Worm (Caenorhabditis elegans) whole organism, midembryonic: ENCODE results near the gene fbxc-40.
A peak's percentile ranks its signal among the peaks of the same experiment; 100 is the strongest.
"Not testable (repeated sequence)": the region's sequence is repeated elsewhere in the genome, so short reads cannot be mapped to it uniquely, and the experiment has no call there.

ENCODE experiments used
- T22C8.4 ChIP-seq: fragments of 200-800 bp; sonication (Bioruptor generic); IDR thresholded peaks from 2 replicates; pipeline ENCODE4 v1.3.6; 2022; ENCODE audit warnings: missing genetic modification characterization, missing compliant biosample characterization
- cog-1 ChIP-seq: sonication (generic microtip); optimal IDR thresholded peaks from 2 replicates; lab custom pipeline; 2016; ENCODE audit warnings: missing genetic modification characterization, missing compliant biosample characterization
- flt-1 ChIP-seq: fragments of 200-800 bp; sonication (Bioruptor generic); IDR thresholded peaks from 2 replicates; pipeline ENCODE4 v1.3.6; 2022; ENCODE audit warnings: missing genetic modification characterization, missing compliant biosample characterization
- klf-2 ChIP-seq: fragments of 200-800 bp; sonication (Bioruptor generic); conservative IDR thresholded peaks from 2 replicates; pipeline ENCODE4 v1.3.6; 2022; ENCODE audit warnings: missing genetic modification reagents, missing genetic modification characterization, missing compliant biosample characterization
- med-1 ChIP-seq: sonication (generic microtip); optimal IDR thresholded peaks from 2 replicates; lab custom pipeline; 2017; ENCODE audit warnings: missing genetic modification characterization, mild to moderate bottlenecking, missing compliant biosample characterization, antibody characterized with exemption, missing genetic modification reagents; ENCODE audit not compliant: insufficient read depth
- ref-1 ChIP-seq: fragments of 200-800 bp; sonication (Bioruptor generic); conservative IDR thresholded peaks from 2 replicates; pipeline ENCODE4 v1.3.6; 2022; ENCODE audit warnings: missing genetic modification reagents, missing genetic modification characterization, missing compliant biosample characterization
- tab-1 ChIP-seq: fragments of 200-800 bp; sonication (Bioruptor generic); IDR thresholded peaks from 2 replicates; pipeline ENCODE4 v1.3.6; 2022; ENCODE audit warnings: missing genetic modification characterization, missing compliant biosample characterization
- ztf-23 ChIP-seq: fragments of 200-800 bp; sonication (Bioruptor generic); IDR thresholded peaks from 2 replicates; pipeline ENCODE4 v1.3.6; 2022; ENCODE audit warnings: missing genetic modification reagents, missing genetic modification characterization, missing compliant biosample characterization
- ztf-29 ChIP-seq: fragments of 200-800 bp; sonication (Bioruptor generic); IDR thresholded peaks from 2 replicates; pipeline ENCODE4 v1.3.6; 2022; ENCODE audit warnings: missing genetic modification reagents, missing genetic modification characterization, missing compliant biosample characterization

The fbxc-40 gene

DNA sequence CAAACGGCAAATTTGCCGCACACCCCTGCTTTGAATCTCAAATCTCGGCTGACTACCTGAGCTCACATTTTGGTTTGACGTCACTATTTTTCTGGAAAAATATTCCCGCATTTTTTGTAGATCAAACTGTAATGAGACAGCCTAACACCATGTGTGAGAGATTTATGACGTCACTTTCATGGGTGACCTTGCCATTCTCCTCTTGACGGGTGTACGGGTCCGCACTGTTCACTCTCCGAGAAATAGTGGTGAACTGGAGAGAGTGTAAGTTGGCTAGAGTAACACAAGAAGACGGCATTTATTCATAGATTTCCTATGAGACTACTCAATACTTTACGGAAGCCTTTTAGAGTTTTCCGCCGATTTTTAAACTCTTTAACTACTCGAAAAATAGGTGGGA lies at the start of gene fbxc-40:
Gene fbxc-40, plus strand, starts transcription at position 301 of the 400 bp plus-strand sequence.
- TF ChIP-seq cog-1 (tag; lab: Kevin White, UChicago); med-1; ref-1 (GFP tag; lab: Robert Waterston, UW): not testable (repeated sequence)

DNA sequence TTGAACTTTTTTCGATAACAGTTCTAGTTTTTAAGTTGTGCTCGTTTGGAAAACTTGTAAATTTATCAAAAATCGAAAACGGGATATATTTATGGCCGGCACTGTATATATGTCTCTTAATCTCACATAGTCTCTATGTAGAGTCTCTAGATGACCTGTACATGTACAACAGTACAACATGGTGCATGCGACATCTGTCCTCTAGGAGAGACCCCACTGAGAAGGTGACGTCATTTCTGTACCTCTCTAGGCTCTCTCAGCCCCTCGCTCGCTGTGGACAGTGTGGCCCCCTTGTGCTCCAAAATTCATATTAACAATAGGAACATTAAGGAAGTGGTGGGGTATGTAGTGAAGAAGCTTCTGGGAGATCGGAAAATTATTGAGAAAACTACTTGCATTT lies 48.5 kb upstream of the fbxc-40 start:
- peak; percentile 54; the same call in 1 of the 2 replicates for TF ChIP-seq flt-1
- no peak for TF ChIP-seq klf-2 (GFP tag; lab: Robert Waterston, UW)

DNA sequence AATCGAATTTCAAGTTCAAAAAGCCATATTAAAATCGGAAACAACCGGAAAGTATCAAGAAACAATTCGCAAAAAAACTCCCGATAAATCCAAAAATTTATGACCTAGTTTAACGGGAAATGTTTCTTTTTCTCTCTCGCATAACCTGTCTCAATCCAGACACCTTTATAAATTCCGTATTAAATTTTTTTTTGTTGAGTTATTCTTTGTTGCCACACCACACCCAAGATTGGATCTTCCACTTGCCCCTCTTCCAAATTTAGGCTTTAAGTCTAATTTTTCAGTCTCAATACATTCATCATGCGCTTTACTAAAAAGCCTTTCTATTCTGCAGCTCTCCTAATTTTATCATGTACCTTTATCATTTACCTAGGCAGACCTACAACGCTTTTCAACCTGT lies 47.3 kb upstream of the fbxc-40 start, which contains the start of gene R07C3.3:
Gene R07C3.3, plus strand, starts transcription at position 301 of the 400 bp plus-strand sequence.
- TF ChIP-seq ztf-23 (no peak), klf-2 (GFP tag; lab: Robert Waterston, UW) (no peak), ztf-29 (GFP tag; lab: Robert Waterston, UW) (no peak), T22C8.4 (GFP tag; lab: Robert Waterston, UW) (no peak), ref-1 (GFP tag; lab: Robert Waterston, UW) (no peak), tab-1 (no peak), med-1 (no peak), cog-1 (tag; lab: Kevin White, UChicago) (no peak), flt-1 (no peak)

DNA sequence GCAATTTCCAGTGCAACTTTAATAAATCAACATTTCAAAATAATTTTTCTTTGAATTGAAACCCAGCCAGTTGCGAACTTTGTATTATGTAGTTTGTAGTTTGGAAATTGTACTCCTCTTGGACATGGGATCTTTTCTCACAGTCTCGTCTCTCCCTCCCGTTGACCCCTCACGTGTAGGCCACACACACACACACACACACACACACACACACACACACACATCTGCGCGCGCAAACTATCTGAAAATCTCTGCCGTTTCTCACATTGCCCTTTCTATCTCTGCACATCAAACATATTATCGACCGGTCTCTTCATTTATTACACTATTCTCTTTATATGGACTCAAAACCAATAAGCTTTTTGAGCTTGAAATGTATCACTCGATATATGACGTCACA lies 45.0 kb upstream of the fbxc-40 start, which contains the start of gene fbxc-36:
Gene fbxc-36, plus strand, starts transcription at position 205 of the 400 bp plus-strand sequence.
- TF ChIP-seq ztf-23 (no peak), tab-1 (no peak), ref-1 (GFP tag; lab: Robert Waterston, UW) (no peak), T22C8.4 (GFP tag; lab: Robert Waterston, UW) (no peak), cog-1 (tag; lab: Kevin White, UChicago) (no peak), flt-1 (no peak), ztf-29 (GFP tag; lab: Robert Waterston, UW) (no peak), klf-2 (GFP tag; lab: Robert Waterston, UW) (no peak), med-1 (no peak)

DNA sequence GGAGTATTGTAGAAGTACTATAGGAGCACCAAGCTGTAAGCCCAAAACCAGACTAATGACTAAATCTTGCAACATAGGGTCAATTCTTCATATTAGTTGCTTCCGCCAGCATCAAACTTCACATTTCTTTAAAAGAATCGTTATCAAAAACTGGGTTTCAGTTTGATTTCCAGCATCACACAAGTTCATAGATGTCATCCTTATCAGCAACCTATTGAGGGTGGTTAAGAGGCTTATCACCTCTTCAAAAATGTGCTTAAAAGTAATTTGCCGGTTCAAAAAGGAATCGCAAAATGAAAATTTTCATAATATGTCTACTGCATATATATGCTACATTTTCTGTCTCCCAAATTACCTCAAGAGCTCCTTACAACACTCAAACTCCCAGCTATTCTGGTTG lies 42.0 kb upstream of the fbxc-40 start, which contains the start of gene clec-43:
Gene clec-43, plus strand, starts transcription at position 294 of the 400 bp plus-strand sequence.
- TF ChIP-seq ref-1 (GFP tag; lab: Robert Waterston, UW): no peak
- no peak for TF ChIP-seq tab-1
- TF ChIP-seq ztf-23: no peak
- TF ChIP-seq cog-1 (tag; lab: Kevin White, UChicago): no peak
- no peak for TF ChIP-seq ztf-29 (GFP tag; lab: Robert Waterston, UW)
- TF ChIP-seq flt-1: no peak
- no peak for TF ChIP-seq klf-2 (GFP tag; lab: Robert Waterston, UW)
- TF ChIP-seq T22C8.4 (GFP tag; lab: Robert Waterston, UW): no peak
- TF ChIP-seq med-1: no peak

DNA sequence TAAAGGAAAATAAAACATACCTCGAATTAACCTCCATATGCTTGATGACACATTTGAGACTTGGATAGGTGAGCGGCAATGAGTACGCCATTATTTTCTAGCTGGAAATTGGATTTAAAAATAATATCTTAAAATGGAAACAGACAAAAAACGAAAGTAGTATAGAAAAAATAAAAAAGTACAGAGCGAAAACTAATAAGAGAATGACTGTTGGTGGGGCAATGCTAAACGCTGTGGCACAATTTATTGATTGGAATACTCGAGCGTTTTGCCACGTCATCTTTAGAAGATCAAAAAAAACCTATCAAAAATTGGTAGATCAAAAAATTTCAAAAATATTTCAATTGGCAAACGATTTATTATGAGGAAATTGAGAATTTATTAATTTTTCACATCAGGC lies 37.7 kb upstream of the fbxc-40 start, which contains the start of gene fbxc-32:
Gene fbxc-32, minus strand, starts transcription at position 101 of the 400 bp plus-strand sequence.
- TF ChIP-seq ztf-29 (GFP tag; lab: Robert Waterston, UW) (no peak), cog-1 (tag; lab: Kevin White, UChicago) (no peak), T22C8.4 (GFP tag; lab: Robert Waterston, UW) (no peak), klf-2 (GFP tag; lab: Robert Waterston, UW) (no peak), med-1 (no peak), tab-1 (no peak), flt-1 (no peak)

DNA sequence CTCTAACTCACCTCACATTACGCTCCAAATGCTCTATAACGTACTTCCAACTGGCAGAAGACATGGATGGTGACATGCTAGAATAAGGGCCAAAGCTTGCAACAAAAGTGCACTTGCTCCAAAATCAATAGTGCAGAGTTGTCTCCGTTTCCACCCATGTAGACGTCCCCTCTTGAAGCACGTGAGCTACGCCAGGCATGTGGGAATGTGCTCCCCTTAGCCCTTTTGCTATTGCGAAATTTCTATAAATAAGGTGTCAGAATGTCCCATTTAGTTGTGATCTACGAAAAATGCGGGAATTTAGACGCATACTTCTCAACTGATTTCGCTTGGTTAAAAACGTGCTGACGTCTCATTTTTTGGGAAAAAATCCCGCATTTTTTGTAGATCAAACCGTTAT lies 35.4 kb upstream of the fbxc-40 start:
- TF ChIP-seq tab-1 (no peak), ztf-29 (GFP tag; lab: Robert Waterston, UW) (no peak), ztf-23 (no peak), flt-1 (no peak), med-1 (no peak), T22C8.4 (GFP tag; lab: Robert Waterston, UW) (no peak), cog-1 (tag; lab: Kevin White, UChicago) (no peak), klf-2 (GFP tag; lab: Robert Waterston, UW) (no peak), ref-1 (GFP tag; lab: Robert Waterston, UW) (no peak)

DNA sequence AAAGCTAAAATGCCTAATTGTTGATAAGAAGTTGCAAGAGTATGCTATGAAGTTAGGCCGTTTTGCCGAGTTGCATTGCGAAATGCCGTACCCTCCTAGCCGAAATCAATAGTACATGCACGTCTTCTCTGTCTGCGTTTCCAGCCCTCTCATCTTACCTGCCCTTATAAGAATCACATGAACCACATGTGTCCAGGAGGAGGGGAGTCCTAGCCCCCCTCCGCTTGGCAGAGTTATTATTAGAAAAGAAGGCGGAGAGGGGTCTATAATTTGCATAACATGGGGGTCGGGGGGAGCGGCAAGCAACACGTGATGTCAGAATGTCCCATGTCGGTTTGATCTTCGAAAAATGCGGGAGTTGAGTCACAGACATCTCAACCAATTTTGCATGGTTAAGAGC lies 32.8 kb upstream of the fbxc-40 start:
- TF ChIP-seq med-1 (no peak), ztf-29 (GFP tag; lab: Robert Waterston, UW) (0 out of 2 replicates have a peak, but pooled peaks have one; percentile 18), flt-1 (peak; percentile 61; the same call in 1 of the 2 replicates)

DNA sequence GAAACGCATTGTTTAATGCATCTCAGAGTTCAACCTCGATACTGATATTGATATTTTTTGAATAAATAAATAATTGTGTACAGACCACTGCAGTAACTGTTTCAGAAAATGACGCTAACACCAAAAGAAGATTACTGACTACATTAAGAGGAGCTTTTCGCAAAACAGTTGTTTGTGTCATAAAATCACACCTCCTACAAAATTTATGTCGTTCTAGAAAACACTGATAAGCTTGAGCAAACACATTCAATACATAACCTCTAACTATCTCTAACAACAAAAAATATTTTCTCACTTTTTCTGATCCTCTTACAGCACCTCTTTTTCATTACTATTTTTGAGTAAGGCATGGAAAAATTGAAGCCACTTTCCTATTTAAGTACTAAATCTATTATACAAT lies 31.2 kb upstream of the fbxc-40 start, which contains the start of gene fbxc-7:
Gene fbxc-7, plus strand, starts transcription at position 301 of the 400 bp plus-strand sequence.
- not testable (repeated sequence) for TF ChIP-seq cog-1 (tag; lab: Kevin White, UChicago); ztf-29 (GFP tag; lab: Robert Waterston, UW); klf-2 (GFP tag; lab: Robert Waterston, UW)

DNA sequence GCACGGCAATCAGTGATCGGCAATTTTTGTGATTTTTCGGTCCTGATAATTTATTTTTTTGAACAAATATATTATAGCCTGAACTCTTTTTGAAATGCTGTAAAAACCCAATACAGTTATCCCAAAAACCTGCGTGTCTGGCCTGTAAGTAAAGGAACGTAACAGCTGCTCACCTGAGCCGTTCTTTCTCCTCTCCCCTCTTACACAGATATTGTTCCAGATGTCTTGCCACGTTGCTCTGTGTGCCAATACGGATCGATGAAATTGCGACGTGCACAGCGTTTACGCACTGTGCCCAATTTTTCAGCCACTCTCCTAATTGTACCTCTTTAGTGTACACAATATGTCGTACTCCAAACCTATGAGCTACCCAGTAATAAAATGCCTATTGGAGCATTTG lies 27.2 kb upstream of the fbxc-40 start, which contains the start of gene sdz-4:
Gene sdz-4, plus strand, starts transcription at position 301 of the 400 bp plus-strand sequence.
- no peak for TF ChIP-seq tab-1
- no peak for TF ChIP-seq ztf-23
- TF ChIP-seq ref-1 (GFP tag; lab: Robert Waterston, UW): no peak
- no peak for TF ChIP-seq cog-1 (tag; lab: Kevin White, UChicago)
- TF ChIP-seq med-1: no peak
- no peak for TF ChIP-seq flt-1
- TF ChIP-seq T22C8.4 (GFP tag; lab: Robert Waterston, UW): no peak
- no peak for TF ChIP-seq ztf-29 (GFP tag; lab: Robert Waterston, UW)

DNA sequence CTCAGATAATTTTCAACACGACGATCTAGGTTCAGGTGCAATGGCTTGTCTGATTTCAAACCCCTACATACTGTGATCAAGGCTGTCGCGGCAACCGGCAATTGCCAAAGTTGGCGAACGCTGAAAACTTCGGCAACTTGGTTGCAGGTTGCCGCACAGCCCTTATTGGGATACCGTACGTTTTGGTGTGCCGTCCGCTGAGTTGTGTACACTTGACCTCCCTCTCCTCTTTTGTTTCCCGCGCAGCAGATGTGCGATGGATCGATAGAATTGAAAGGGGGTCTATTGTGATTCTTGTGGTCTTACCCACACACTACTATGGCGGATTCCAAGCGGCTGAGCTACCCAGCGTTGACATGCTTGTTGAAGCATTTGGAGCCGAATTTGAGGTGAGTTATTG lies 25.6 kb upstream of the fbxc-40 start, which contains the start of the genes C32B5.18 and C32B5.7:
Gene C32B5.18, plus strand, starts transcription at position 301 of the 400 bp plus-strand sequence.
Gene C32B5.7, plus strand, starts transcription at position 311 of the 400 bp plus-strand sequence.
- no peak for TF ChIP-seq tab-1
- no peak for TF ChIP-seq ztf-23
- TF ChIP-seq med-1: no peak
- TF ChIP-seq flt-1: no peak
- TF ChIP-seq cog-1 (tag; lab: Kevin White, UChicago): no peak
- no peak for TF ChIP-seq klf-2 (GFP tag; lab: Robert Waterston, UW)
- TF ChIP-seq ref-1 (GFP tag; lab: Robert Waterston, UW): no peak
- no peak for TF ChIP-seq ztf-29 (GFP tag; lab: Robert Waterston, UW)
- no peak for TF ChIP-seq T22C8.4 (GFP tag; lab: Robert Waterston, UW)
